Fruit fly (Drosophila melanogaster) whole organism, prepupa: Measurements from ENCODE around the gene CG1503.

Experiments used
- Blimp-1 ChIP-seq: fragments of 200-800 bp; sonication (Bioruptor generic); optimal IDR thresholded peaks from 3 replicates; lab custom pipeline; 2017; ENCODE audit warnings: missing biosample characterization, missing genetic modification characterization, mild to moderate bottlenecking, moderate library complexity, missing genetic modification reagents
- CG10631 ChIP-seq: fragments of 200-800 bp; sonication (Bioruptor generic); optimal IDR thresholded peaks from 2 replicates; lab custom pipeline; 2016; ENCODE audit warnings: missing biosample characterization, missing genetic modification characterization
- CG10669 ChIP-seq: fragments of 200-800 bp; sonication (Bioruptor generic); optimal IDR thresholded peaks from 3 replicates; lab custom pipeline; 2018; ENCODE audit warnings: missing biosample characterization, mild to moderate bottlenecking, missing genetic modification characterization, moderate library complexity
- CG11294 ChIP-seq: fragments of 200-800 bp; sonication (Bioruptor generic); IDR thresholded peaks from 2 replicates; pipeline ENCODE4 v1.3.6; 2022; ENCODE audit warnings: missing biosample characterization, missing genetic modification characterization
- CG11902 ChIP-seq: fragments of 200-800 bp; sonication (Bioruptor generic); optimal IDR thresholded peaks from 3 replicates; lab custom pipeline; 2016; ENCODE audit warnings: missing biosample characterization, missing genetic modification characterization
- CG15336 ChIP-seq: fragments of 200-800 bp; sonication (Bioruptor generic); IDR thresholded peaks from 2 replicates; pipeline ENCODE4 v1.3.6; 2022; ENCODE audit warnings: missing biosample characterization, missing genetic modification characterization
- CG1621 ChIP-seq: fragments of 200-800 bp; sonication (Bioruptor generic); optimal IDR thresholded peaks from 3 replicates; lab custom pipeline; 2018; ENCODE audit warnings: missing biosample characterization, mild to moderate bottlenecking, missing genetic modification characterization
- CG31627 ChIP-seq: fragments of 200-800 bp; sonication (Bioruptor generic); optimal IDR thresholded peaks from 3 replicates; lab custom pipeline; 2016; ENCODE audit warnings: missing biosample characterization, missing genetic modification characterization
- CG32006 ChIP-seq: fragments of 200-800 bp; sonication (Bioruptor generic); optimal IDR thresholded peaks from 3 replicates; lab custom pipeline; 2017; ENCODE audit warnings: missing biosample characterization, mild to moderate bottlenecking, missing genetic modification characterization
- CG34406 ChIP-seq: fragments of 200-800 bp; sonication (Bioruptor generic); optimal IDR thresholded peaks from 3 replicates; lab custom pipeline; 2016; ENCODE audit warnings: missing biosample characterization, missing genetic modification characterization
- CG3919 ChIP-seq: fragments of 200-800 bp; sonication (Bioruptor generic); optimal IDR thresholded peaks from 3 replicates; lab custom pipeline; 2016; ENCODE audit warnings: missing biosample characterization, missing genetic modification characterization
- CG4318 ChIP-seq: fragments of 200-800 bp; sonication (Bioruptor generic); optimal IDR thresholded peaks from 3 replicates; lab custom pipeline; 2017; ENCODE audit warnings: missing biosample characterization, mild to moderate bottlenecking, missing genetic modification characterization
- CG6163 ChIP-seq: fragments of 200-800 bp; sonication (Bioruptor generic); IDR thresholded peaks from 3 replicates; pipeline ENCODE4 v1.3.6; 2022; ENCODE audit warnings: missing biosample characterization, missing genetic modification characterization
- CG6276 ChIP-seq: fragments of 200-800 bp; sonication (Bioruptor generic); optimal IDR thresholded peaks from 2 replicates; lab custom pipeline; 2017; ENCODE audit warnings: missing biosample characterization, mild to moderate bottlenecking, missing genetic modification characterization
- CG6792 ChIP-seq: fragments of 200-800 bp; sonication (Bioruptor generic); optimal IDR thresholded peaks from 3 replicates; lab custom pipeline; 2016; ENCODE audit warnings: missing biosample characterization, missing genetic modification characterization
- CG6808 ChIP-seq: fragments of 200-800 bp; sonication (Bioruptor generic); optimal IDR thresholded peaks from 3 replicates; lab custom pipeline; 2017; ENCODE audit warnings: missing biosample characterization, missing genetic modification characterization, mild to moderate bottlenecking, moderate library complexity, missing genetic modification reagents
- CG6854 ChIP-seq: fragments of 200-800 bp; sonication (Bioruptor generic); optimal IDR thresholded peaks from 2 replicates; lab custom pipeline; 2017; ENCODE audit warnings: missing biosample characterization, mild to moderate bottlenecking, missing genetic modification characterization
- CG7368 ChIP-seq: fragments of 200-800 bp; sonication (Bioruptor generic); optimal IDR thresholded peaks from 3 replicates; lab custom pipeline; 2016; ENCODE audit warnings: missing biosample characterization, missing genetic modification characterization
- CG8119 ChIP-seq: fragments of 200-800 bp; sonication (Bioruptor generic); IDR thresholded peaks from 3 replicates; pipeline ENCODE4 v1.3.6; 2022; ENCODE audit warnings: missing biosample characterization, missing genetic modification characterization
- CG8319 ChIP-seq: fragments of 200-800 bp; sonication (Bioruptor generic); optimal IDR thresholded peaks from 3 replicates; lab custom pipeline; 2016; ENCODE audit warnings: missing biosample characterization, missing genetic modification characterization
- CG8632 ChIP-seq: fragments of 200-800 bp; sonication (Bioruptor generic); optimal IDR thresholded peaks from 3 replicates; lab custom pipeline; 2016; ENCODE audit warnings: missing biosample characterization, missing genetic modification characterization
- Eip75B ChIP-seq: fragments of 200-800 bp; sonication (Bioruptor generic); optimal IDR thresholded peaks from 3 replicates; lab custom pipeline; 2016; ENCODE audit warnings: missing biosample characterization, missing genetic modification characterization
- Eip93F ChIP-seq: fragments of 200-800 bp; sonication (Bioruptor generic); optimal IDR thresholded peaks from 2 replicates; lab custom pipeline; 2016; ENCODE audit warnings: missing biosample characterization, mild to moderate bottlenecking, missing genetic modification characterization
- Ets21C ChIP-seq: fragments of 200-800 bp; sonication (Bioruptor generic); optimal IDR thresholded peaks from 3 replicates; lab custom pipeline; 2016; ENCODE audit warnings: missing biosample characterization, missing genetic modification characterization
- Gug ChIP-seq: fragments of 200-800 bp; sonication (Bioruptor generic); IDR thresholded peaks from 2 replicates; pipeline ENCODE4 v1.3.6; 2022; ENCODE audit warnings: missing biosample characterization, missing genetic modification characterization
- Hr38 ChIP-seq: sonication (Bioruptor generic); optimal IDR thresholded peaks from 2 replicates; lab custom pipeline; 2016; ENCODE audit warnings: missing biosample characterization, missing genetic modification characterization
- Hr39 ChIP-seq: fragments of 200-800 bp; sonication (Bioruptor generic); optimal IDR thresholded peaks from 2 replicates; lab custom pipeline; 2016; ENCODE audit warnings: missing biosample characterization, missing genetic modification characterization
- Hr4 ChIP-seq: fragments of 200-800 bp; sonication (Bioruptor generic); optimal IDR thresholded peaks from 3 replicates; lab custom pipeline; 2016; ENCODE audit warnings: missing biosample characterization, missing genetic modification characterization
- Lpt ChIP-seq: fragments of 200-800 bp; sonication (Bioruptor generic); optimal IDR thresholded peaks from 3 replicates; lab custom pipeline; 2016; ENCODE audit warnings: missing biosample characterization, missing genetic modification characterization
- Met ChIP-seq: fragments of 200-800 bp; sonication (Bioruptor generic); optimal IDR thresholded peaks from 3 replicates; lab custom pipeline; 2016; ENCODE audit warnings: missing biosample characterization, missing genetic modification characterization
- OdsH ChIP-seq: fragments of 200-800 bp; sonication (Bioruptor generic); optimal IDR thresholded peaks from 3 replicates; lab custom pipeline; 2016; ENCODE audit warnings: missing biosample characterization, missing genetic modification characterization
- Smox ChIP-seq: fragments of 200-800 bp; sonication (Bioruptor generic); optimal IDR thresholded peaks from 3 replicates; lab custom pipeline; 2016; ENCODE audit warnings: missing biosample characterization, missing genetic modification characterization
- Sox14 ChIP-seq: fragments of 200-800 bp; sonication (Bioruptor generic); optimal IDR thresholded peaks from 3 replicates; lab custom pipeline; 2016; ENCODE audit warnings: missing biosample characterization, missing genetic modification characterization
- achi ChIP-seq: fragments of 200-800 bp; sonication (Bioruptor generic); optimal IDR thresholded peaks from 3 replicates; lab custom pipeline; 2016; ENCODE audit warnings: missing biosample characterization, missing genetic modification characterization
- acj6 ChIP-seq: fragments of 200-800 bp; sonication (Bioruptor generic); optimal IDR thresholded peaks from 3 replicates; lab custom pipeline; 2016; ENCODE audit warnings: missing biosample characterization, missing genetic modification characterization
- cyc ChIP-seq: fragments of 200-800 bp; sonication (Bioruptor generic); optimal IDR thresholded peaks from 3 replicates; lab custom pipeline; 2016; ENCODE audit warnings: missing biosample characterization, missing genetic modification characterization
- dac ChIP-seq: fragments of 200-800 bp; sonication (Bioruptor generic); optimal IDR thresholded peaks from 2 replicates; lab custom pipeline; 2017; ENCODE audit warnings: missing biosample characterization, mild to moderate bottlenecking, missing genetic modification characterization
- dsx ChIP-seq: fragments of 200-800 bp; optimal IDR thresholded peaks from 3 replicates; lab custom pipeline; 2019; ENCODE audit warnings: missing biosample characterization, mild to moderate bottlenecking, missing genetic modification characterization, moderate library complexity; ENCODE audit not compliant: poor library complexity, severe bottlenecking
- eg ChIP-seq: fragments of 200-800 bp; sonication (Bioruptor generic); IDR thresholded peaks from 3 replicates; pipeline ENCODE4 v1.3.6; 2022; ENCODE audit warnings: missing biosample characterization, missing genetic modification characterization
- esn ChIP-seq: fragments of 200-800 bp; sonication (Bioruptor generic); optimal IDR thresholded peaks from 2 replicates; lab custom pipeline; 2016; ENCODE audit warnings: missing biosample characterization, mild to moderate bottlenecking, missing genetic modification characterization, moderate library complexity
- fd59A ChIP-seq: fragments of 200-800 bp; sonication (Bioruptor generic); optimal IDR thresholded peaks from 2 replicates; lab custom pipeline; 2017; ENCODE audit warnings: missing biosample characterization, mild to moderate bottlenecking, missing genetic modification characterization, missing genetic modification reagents
- fd85E ChIP-seq: fragments of 200-800 bp; sonication (Bioruptor generic); optimal IDR thresholded peaks from 3 replicates; lab custom pipeline; 2016; ENCODE audit warnings: missing biosample characterization, missing genetic modification characterization
- fkh ChIP-seq: fragments of 200-800 bp; sonication (Bioruptor generic); optimal IDR thresholded peaks from 3 replicates; lab custom pipeline; 2017; ENCODE audit warnings: missing biosample characterization, mild to moderate bottlenecking, missing genetic modification characterization, moderate library complexity
- lz ChIP-seq: fragments of 200-800 bp; sonication (Bioruptor generic); optimal IDR thresholded peaks from 3 replicates; lab custom pipeline; 2016; ENCODE audit warnings: missing biosample characterization, missing genetic modification characterization
- net ChIP-seq: fragments of 200-800 bp; sonication (Bioruptor generic); optimal IDR thresholded peaks from 3 replicates; lab custom pipeline; 2016; ENCODE audit warnings: missing biosample characterization, missing genetic modification characterization
- pdm3 ChIP-seq: fragments of 200-800 bp; sonication (Bioruptor generic); optimal IDR thresholded peaks from 3 replicates; lab custom pipeline; 2016; ENCODE audit warnings: missing biosample characterization, missing genetic modification characterization
- salr ChIP-seq, 2 experiments: fragments of 200-800 bp; sonication (Bioruptor generic); optimal IDR thresholded peaks; 3 replicates each; lab custom pipeline; 2016 to 2018; ENCODE audit warnings: missing biosample characterization in 2 of 2, missing genetic modification characterization in 2 of 2, mild to moderate bottlenecking in 1 of 2
- spab ChIP-seq: fragments of 200-800 bp; sonication (Bioruptor generic); optimal IDR thresholded peaks from 2 replicates; lab custom pipeline; 2017; ENCODE audit warnings: missing biosample characterization, mild to moderate bottlenecking, missing genetic modification characterization, missing genetic modification reagents
- ss ChIP-seq, 2 experiments: fragments of 200-800 bp; sonication (Bioruptor generic); optimal IDR thresholded peaks; 2 replicates in 1 of 2; 3 replicates in 1 of 2; lab custom pipeline; 2017 to 2018; ENCODE audit warnings: mild to moderate bottlenecking in 2 of 2, missing biosample characterization in 2 of 2, missing genetic modification characterization in 2 of 2, moderate library complexity in 1 of 2
- svp ChIP-seq: fragments of 200-800 bp; sonication (Bioruptor generic); peaks from one replicate; lab custom pipeline; 2016; ENCODE audit warnings: missing biosample characterization, missing genetic modification characterization
- topi ChIP-seq: fragments of 200-800 bp; sonication (Bioruptor generic); optimal IDR thresholded peaks from 3 replicates; lab custom pipeline; 2016; ENCODE audit warnings: missing biosample characterization, missing genetic modification characterization
- vri ChIP-seq: fragments of 200-800 bp; sonication (Bioruptor generic); optimal IDR thresholded peaks from 3 replicates; lab custom pipeline; 2016; ENCODE audit warnings: missing biosample characterization, mild to moderate bottlenecking, missing genetic modification characterization

CG1503 gene

DNA sequence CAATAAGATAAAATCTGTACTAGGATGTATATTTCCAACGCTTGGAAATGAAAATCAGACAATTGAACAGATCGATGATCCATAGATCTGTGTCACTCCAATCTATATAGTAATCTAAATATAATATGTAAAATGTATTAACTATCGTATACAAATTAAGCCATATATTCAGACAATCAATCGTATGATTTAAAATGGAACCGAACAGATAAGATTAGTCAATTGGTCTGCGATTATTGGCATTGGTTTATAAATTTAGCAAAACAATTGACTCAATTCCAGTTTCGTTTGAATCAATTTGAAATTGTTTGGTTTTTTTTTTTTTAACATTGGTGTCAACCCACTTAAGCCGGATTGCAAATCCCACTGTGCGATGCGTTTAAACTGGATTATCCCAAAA, 38.3 kb downstream of the CG1503 start:
- TF ChIP-seq cyc (GFP tag; lab: Kevin White, UChicago) (peak; percentile 8), CG4318 (GFP tag; lab: Kevin White, UChicago) (peak; percentile 56), fkh (GFP tag; lab: Kevin White, UChicago) (no peak), CG7368 (GFP tag; lab: Kevin White, UChicago) (peak; percentile 8), ss (GFP tag; optimal IDR thresholded peaks at IDR 0.05; lab: Kevin White, UChicago) (peak; percentile 2 to 17), Hr39 (GFP tag; lab: Kevin White, UChicago) (peak; percentile 10), CG10631 (GFP tag; lab: Kevin White, UChicago) (peak; percentile 27), CG32006 (GFP tag; lab: Kevin White, UChicago) (peak; percentile 75), spab (GFP tag; lab: Kevin White, UChicago) (peak; percentile 47), eg (GFP tag; lab: Robert Waterston, UW) (peak; percentile 49; the same call in 2 of the 3 replicates), vri (no peak), CG3919 (peak; percentile 15), CG8319 (GFP tag; lab: Kevin White, UChicago) (peak; percentile 34), CG11294 (no peak), achi (GFP tag; lab: Kevin White, UChicago) (peak; percentile 32), Lpt (GFP tag; lab: Kevin White, UChicago) (no peak), pdm3 (peak; percentile 36), CG6808 (peak; percentile 54), fd85E (GFP tag; lab: Kevin White, UChicago) (no peak), CG11902 (GFP tag; lab: Kevin White, UChicago) (peak; percentile 9), Eip75B (GFP tag; lab: Kevin White, UChicago) (peak; percentile 28), CG1621 (tag; lab: Kevin White, UChicago) (no peak), OdsH (peak; percentile 43), CG8632 (GFP tag; lab: Kevin White, UChicago) (peak; percentile 33), Smox (GFP tag; lab: Kevin White, UChicago) (peak; percentile 25), esn (GFP tag; lab: Kevin White, UChicago) (peak; percentile 67), Gug (no peak), CG34406 (GFP tag; lab: Kevin White, UChicago) (peak; percentile 35), dac (GFP tag; lab: Kevin White, UChicago) (peak; percentile 32), Met (GFP tag; lab: Kevin White, UChicago) (peak; percentile 38), salr (GFP tag; optimal IDR thresholded peaks at IDR 0.05; lab: Kevin White, UChicago) (peak; percentile 16 to 72), dsx (GFP tag; lab: Kevin White, UChicago) (no peak), CG31627 (GFP tag; lab: Kevin White, UChicago) (peak; percentile 25), CG6163 (GFP tag; lab: Robert Waterston, UW) (peak; percentile 52; the same call in 2 of the 3 replicates), CG15336 (GFP tag; lab: Robert Waterston, UW) (peak; percentile 33; the same call in 1 of the 2 replicates), CG8119 (0 out of 3 replicates have a peak, but pooled peaks have one; percentile 25), topi (GFP tag; lab: Kevin White, UChicago) (no peak), CG6792 (GFP tag; lab: Kevin White, UChicago) (peak; percentile 1), CG6276 (GFP tag; lab: Kevin White, UChicago) (peak; percentile 52), Sox14 (GFP tag; lab: Kevin White, UChicago) (no peak), Eip93F (GFP tag; lab: Kevin White, UChicago) (no peak), Blimp-1 (GFP tag; lab: Kevin White, UChicago) (no peak), CG10669 (GFP tag; lab: Kevin White, UChicago) (peak; percentile 35), CG6854 (GFP tag; lab: Kevin White, UChicago) (no peak), Ets21C (no peak), Hr38 (GFP tag; lab: Kevin White, UChicago) (no peak), Hr4 (GFP tag; lab: Kevin White, UChicago) (peak; percentile 16), svp (GFP tag; lab: Kevin White, UChicago) (peak; percentile 80), lz (peak; percentile 31), net (GFP tag; lab: Kevin White, UChicago) (peak; percentile 51), fd59A (peak; percentile 43), acj6 (peak; percentile 44)
